Worm (Caenorhabditis elegans) whole organism, L1 larva: ENCODE data around the gene elt-4.

Experiments used
- C04F5.9 ChIP-seq: sonication (generic microtip); optimal IDR thresholded peaks from 2 replicates; lab custom pipeline; 2016; ENCODE audit warnings: missing genetic modification characterization, missing compliant biosample characterization
- C16A3.4 ChIP-seq: fragments of 150-350 bp; optimal IDR thresholded peaks from 2 replicates; lab custom pipeline; 2014; ENCODE audit warnings: missing biosample characterization, missing genetic modification characterization
- F16B12.6 ChIP-seq: fragments of 150-350 bp; optimal IDR thresholded peaks from 2 replicates; lab custom pipeline; 2014; ENCODE audit warnings: missing biosample characterization, missing genetic modification characterization
- Y116A8C.19 ChIP-seq: sonication (generic microtip); optimal IDR thresholded peaks from 2 replicates; lab custom pipeline; 2016; ENCODE audit warnings: missing compliant biosample characterization, missing genetic modification characterization, borderline replicate concordance
- aha-1 ChIP-seq: fragments of 150-350 bp; optimal IDR thresholded peaks from 2 replicates; lab custom pipeline; 2014; ENCODE audit warnings: missing biosample characterization, missing genetic modification characterization
- alr-1 ChIP-seq: fragments of 200-800 bp; sonication (Bioruptor generic); optimal IDR thresholded peaks from 2 replicates; lab custom pipeline; 2018; ENCODE audit warnings: borderline replicate concordance, mild to moderate bottlenecking, missing genetic modification characterization, missing compliant biosample characterization
- aly-2 ChIP-seq: fragments of 150-350 bp; optimal IDR thresholded peaks from 2 replicates; lab custom pipeline; 2014; ENCODE audit warnings: missing biosample characterization, missing genetic modification characterization
- blmp-1 ChIP-seq: fragments of 150-350 bp; optimal IDR thresholded peaks from 2 replicates; lab custom pipeline; 2014; ENCODE audit warnings: missing biosample characterization, missing genetic modification characterization
- ceh-88 ChIP-seq: fragments of 200-800 bp; sonication (Bioruptor generic); IDR thresholded peaks from 2 replicates; pipeline ENCODE4 v1.3.6; 2022; ENCODE audit warnings: missing genetic modification characterization, missing compliant biosample characterization
- dpl-1 ChIP-seq, 3 experiments: fragments of 150-350 bp in 2 of 3; sonication (generic microtip) in 1 of 3; optimal IDR thresholded peaks; 2 replicates each; lab custom pipeline; 2014 to 2017; ENCODE audit warnings: missing biosample characterization in 3 of 3, missing genetic modification characterization in 3 of 3, missing genetic modification reagents in 3 of 3
- dsc-1 ChIP-seq: sonication (generic microtip); optimal IDR thresholded peaks from 2 replicates; lab custom pipeline; 2016; ENCODE audit warnings: mild to moderate bottlenecking, missing genetic modification characterization, missing compliant biosample characterization
- efl-1 ChIP-seq, 4 experiments: fragments of 150-350 bp; optimal IDR thresholded peaks in 3 of 4; peaks in 1 of 4; 1 replicate in 1 of 4; 2 replicates in 3 of 4; lab custom pipeline; 2014; ENCODE audit warnings: missing biosample characterization in 2 of 4, missing genetic modification characterization in 2 of 4, missing genetic modification reagents in 2 of 4
- efl-3 ChIP-seq: fragments of 200-800 bp; sonication (Bioruptor generic); optimal IDR thresholded peaks from 2 replicates; lab custom pipeline; 2018; ENCODE audit warnings: mild to moderate bottlenecking, missing genetic modification characterization, missing compliant biosample characterization
- egl-13 ChIP-seq: sonication (generic microtip); optimal IDR thresholded peaks from 2 replicates; lab custom pipeline; 2016; ENCODE audit warnings: missing genotype, missing genetic modification reagents, missing genetic modification characterization, missing compliant biosample characterization
- elt-2 ChIP-seq: sonication (generic microtip); optimal IDR thresholded peaks from 2 replicates; lab custom pipeline; 2016; ENCODE audit warnings: missing genetic modification characterization, mild to moderate bottlenecking, inconsistent platforms, missing compliant biosample characterization, missing genetic modification reagents
- elt-3 ChIP-seq, 6 experiments: fragments of 150-350 bp in 1 of 6; sonication (generic microtip); optimal IDR thresholded peaks; 2 replicates each; lab custom pipeline; 2017 to 2018; ENCODE audit warnings: missing biosample characterization in 6 of 6, missing genetic modification characterization in 6 of 6, inconsistent platforms in 1 of 6
- ets-5 ChIP-seq: fragments of 200-800 bp; sonication (Bioruptor generic); IDR thresholded peaks from 2 replicates; pipeline ENCODE4 v1.3.6; 2022; ENCODE audit warnings: missing genetic modification characterization, missing compliant biosample characterization
- fkh-10 ChIP-seq: sonication (generic microtip); optimal IDR thresholded peaks from 2 replicates; lab custom pipeline; 2017; ENCODE audit warnings: missing biosample characterization, missing genetic modification reagents, missing genetic modification characterization
- grh-1 ChIP-seq: fragments of 200-800 bp; sonication (Bioruptor generic); IDR thresholded peaks from 2 replicates; pipeline ENCODE4 v1.3.6; 2022; ENCODE audit warnings: missing genetic modification reagents, missing genetic modification characterization, missing compliant biosample characterization
- irx-1 ChIP-seq: sonication (generic microtip); optimal IDR thresholded peaks from 2 replicates; lab custom pipeline; 2016; ENCODE audit warnings: missing genetic modification characterization, missing compliant biosample characterization
- isw-1 ChIP-seq: fragments of 200-800 bp; sonication (Bioruptor generic); IDR thresholded peaks from 2 replicates; pipeline ENCODE4 v1.3.6; 2022; ENCODE audit warnings: missing genetic modification characterization, missing compliant biosample characterization
- jun-1 ChIP-seq: fragments of 150-350 bp; optimal IDR thresholded peaks from 2 replicates; lab custom pipeline; 2014; ENCODE audit warnings: missing biosample characterization, missing genetic modification reagents, missing genetic modification characterization
- lin-13 ChIP-seq: fragments of 150-350 bp; optimal IDR thresholded peaks from 2 replicates; lab custom pipeline; 2014; ENCODE audit warnings: missing biosample characterization, missing genetic modification reagents, missing genetic modification characterization
- lin-14 ChIP-seq: fragments of 200-800 bp; sonication (Bioruptor generic); optimal IDR thresholded peaks from 2 replicates; lab custom pipeline; 2018; ENCODE audit warnings: mild to moderate bottlenecking, missing genetic modification characterization, moderate library complexity, missing compliant biosample characterization
- lin-35 ChIP-seq, 2 experiments: fragments of 150-350 bp; optimal IDR thresholded peaks; 2 replicates each; lab custom pipeline; 2014; ENCODE audit warnings: missing biosample characterization in 2 of 2, missing genetic modification characterization in 2 of 2, missing genetic modification reagents in 2 of 2
- lir-3 ChIP-seq: sonication (generic microtip); optimal IDR thresholded peaks from 2 replicates; lab custom pipeline; 2016; ENCODE audit warnings: mild to moderate bottlenecking, missing genetic modification characterization, moderate library complexity, missing compliant biosample characterization; ENCODE audit not compliant: poor library complexity
- mab-9 ChIP-seq: fragments of 200-800 bp; sonication (Bioruptor generic); IDR thresholded peaks from 2 replicates; pipeline ENCODE4 v1.3.6; 2022; ENCODE audit warnings: missing genetic modification reagents, missing genetic modification characterization, missing compliant biosample characterization
- mef-2 ChIP-seq: fragments of 150-350 bp; optimal IDR thresholded peaks from 2 replicates; lab custom pipeline; 2014; ENCODE audit warnings: missing biosample characterization, missing genetic modification characterization
- nhr-12 ChIP-seq: sonication (generic microtip); optimal IDR thresholded peaks from 2 replicates; lab custom pipeline; 2017; ENCODE audit warnings: missing biosample characterization, missing genetic modification characterization
- nhr-19 ChIP-seq: fragments of 200-800 bp; sonication (Bioruptor generic); conservative IDR thresholded peaks from 2 replicates; pipeline ENCODE4 v1.3.6; 2022; ENCODE audit warnings: missing genetic modification characterization, missing compliant biosample characterization
- nhr-20 ChIP-seq: sonication (generic microtip); optimal IDR thresholded peaks from 2 replicates; lab custom pipeline; 2016; ENCODE audit warnings: mild to moderate bottlenecking, missing genetic modification characterization, missing compliant biosample characterization
- nhr-237 ChIP-seq: fragments of 150-350 bp; optimal IDR thresholded peaks from 2 replicates; lab custom pipeline; 2014; ENCODE audit warnings: missing biosample characterization, missing genetic modification characterization
- nhr-71 ChIP-seq: sonication (generic microtip); optimal IDR thresholded peaks from 2 replicates; lab custom pipeline; 2016; ENCODE audit warnings: mild to moderate bottlenecking, missing genetic modification characterization, moderate library complexity, missing compliant biosample characterization
- nhr-84 ChIP-seq: sonication (generic microtip); optimal IDR thresholded peaks from 2 replicates; lab custom pipeline; 2017; ENCODE audit warnings: missing biosample characterization, missing genetic modification characterization
- nhr-85 ChIP-seq: sonication (generic microtip); peaks from one replicate; lab custom pipeline; 2016; ENCODE audit warnings: missing genetic modification characterization, inconsistent platforms, missing compliant biosample characterization
- pag-3 ChIP-seq: sonication (generic microtip); optimal IDR thresholded peaks from 2 replicates; lab custom pipeline; 2017; ENCODE audit warnings: missing genetic modification characterization, mild to moderate bottlenecking, missing compliant biosample characterization, antibody characterized with exemption, borderline replicate concordance; ENCODE audit not compliant: insufficient read depth
- pqm-1 ChIP-seq: sonication (generic microtip); optimal IDR thresholded peaks from 3 replicates; lab custom pipeline; 2017; ENCODE audit warnings: missing biosample characterization, missing genetic modification characterization
- rnt-1 ChIP-seq: sonication (generic microtip); optimal IDR thresholded peaks from 2 replicates; lab custom pipeline; 2016; ENCODE audit warnings: mild to moderate bottlenecking, missing genetic modification characterization, moderate library complexity, missing compliant biosample characterization
- skn-1 ChIP-seq: fragments of 150-350 bp; optimal IDR thresholded peaks from 2 replicates; lab custom pipeline; 2014; ENCODE audit warnings: missing biosample characterization, missing genetic modification characterization
- snpc-4 ChIP-seq: fragments of 150-350 bp; optimal IDR thresholded peaks from 2 replicates; lab custom pipeline; 2014; ENCODE audit warnings: missing biosample characterization, missing genetic modification characterization
- snu-23 ChIP-seq: sonication (generic microtip); optimal IDR thresholded peaks from 2 replicates; lab custom pipeline; 2016; ENCODE audit warnings: missing genetic modification characterization, missing compliant biosample characterization
- tbx-2 ChIP-seq: sonication (generic microtip); optimal IDR thresholded peaks from 2 replicates; lab custom pipeline; 2016; ENCODE audit warnings: missing genetic modification characterization, missing compliant biosample characterization
- tlp-1 ChIP-seq: fragments of 150-350 bp; optimal IDR thresholded peaks from 2 replicates; lab custom pipeline; 2014; ENCODE audit warnings: missing biosample characterization, missing genetic modification characterization
- unc-130 ChIP-seq: fragments of 150-350 bp; optimal IDR thresholded peaks from 2 replicates; lab custom pipeline; 2017; ENCODE audit warnings: missing biosample characterization, missing genetic modification characterization, inconsistent platforms
- unc-30 ChIP-seq: sonication (generic microtip); optimal IDR thresholded peaks from 2 replicates; lab custom pipeline; 2017; ENCODE audit warnings: missing biosample characterization, missing genetic modification characterization
- unc-62 ChIP-seq: fragments of 150-350 bp; optimal IDR thresholded peaks from 2 replicates; lab custom pipeline; 2014; ENCODE audit warnings: missing biosample characterization, missing genetic modification reagents, missing genetic modification characterization
- unc-86 ChIP-seq: sonication (generic microtip); optimal IDR thresholded peaks from 2 replicates; lab custom pipeline; 2016; ENCODE audit warnings: missing genetic modification characterization, missing compliant biosample characterization
- unc-98 ChIP-seq: fragments of 200-800 bp; sonication (Bioruptor generic); IDR thresholded peaks from 2 replicates; pipeline ENCODE4 v1.3.6; 2022; ENCODE audit warnings: missing genetic modification characterization, missing compliant biosample characterization
- xbp-1 ChIP-seq: sonication (generic microtip); optimal IDR thresholded peaks from 2 replicates; lab custom pipeline; 2016; ENCODE audit warnings: missing genetic modification characterization, missing compliant biosample characterization
- zag-1 ChIP-seq: fragments of 150-350 bp; optimal IDR thresholded peaks from 2 replicates; lab custom pipeline; 2014; ENCODE audit warnings: missing biosample characterization, missing genetic modification characterization
- zip-4 ChIP-seq: fragments of 200-800 bp; sonication (Bioruptor generic); optimal IDR thresholded peaks from 2 replicates; lab custom pipeline; 2018; ENCODE audit warnings: mild to moderate bottlenecking, missing genetic modification characterization, moderate library complexity, missing compliant biosample characterization
- ztf-11 ChIP-seq, 2 experiments: sonication (generic microtip); optimal IDR thresholded peaks; 2 replicates each; lab custom pipeline; 2016 to 2017; ENCODE audit warnings: missing genetic modification characterization in 2 of 2, missing biosample characterization in 1 of 2, missing compliant biosample characterization in 1 of 2
- ztf-4 ChIP-seq: fragments of 150-350 bp; optimal IDR thresholded peaks from 2 replicates; lab custom pipeline; 2014; ENCODE audit warnings: missing biosample characterization, missing genetic modification characterization

The elt-4 gene

DNA sequence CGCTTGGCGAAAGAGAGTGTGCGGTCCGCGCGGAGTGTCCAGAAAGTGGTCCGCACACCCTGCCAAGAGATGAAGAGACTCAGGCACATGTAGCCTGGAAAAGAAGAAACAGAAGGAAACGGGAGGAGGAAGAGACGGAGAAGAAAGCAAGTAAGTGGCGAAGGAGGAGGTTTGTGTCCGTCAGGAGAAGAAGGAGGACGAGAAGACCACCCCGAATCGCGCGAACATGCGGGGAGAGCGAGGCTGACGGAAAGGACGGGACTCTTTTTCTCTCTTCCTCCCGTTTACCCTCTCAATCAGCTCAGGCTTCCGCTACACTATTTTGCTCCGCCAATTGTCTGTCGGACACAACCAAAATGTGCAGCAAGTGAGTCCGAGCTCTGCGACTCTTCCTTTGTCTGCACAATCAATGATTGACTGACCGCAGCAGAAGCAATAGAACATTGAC, 39.8 kb upstream of the elt-4 start (continued):
- TF ChIP-seq lin-13 (no peak), tbx-2 (tag; lab: Kevin White, UChicago) (peak; percentile 73), F16B12.6 (tag; lab: Kevin White, UChicago) (no peak), mab-9 (GFP tag; lab: Robert Waterston, UW) (peak; percentile 55), pqm-1 (no peak), fkh-10 (GFP tag; lab: Kevin White, UChicago) (peak; percentile 98), lin-14 (GFP tag; lab: Kevin White, UChicago) (peak; percentile 97), efl-1 (optimal IDR thresholded peaks at IDR 0.05; lab: Kevin White, UChicago) (peak; percentile 28 to 52), efl-1 (GFP tag; optimal IDR thresholded peaks at IDR 0.05 in 1 of 2; lab: Kevin White, UChicago) (peak in 1 of 2 experiments; percentile 60), unc-130 (peak; percentile 47), jun-1 (peak; percentile 45), dsc-1 (peak; percentile 56), rnt-1 (tag; lab: Kevin White, UChicago) (peak; percentile 39), blmp-1 (tag; lab: Kevin White, UChicago) (peak; percentile 61), efl-3 (no peak), pag-3 (no peak), lin-35 (GFP tag; optimal IDR thresholded peaks at IDR 0.05; lab: Kevin White, UChicago) (peak in 1 of 2 experiments; percentile 60), elt-2 (no peak), skn-1 (tag; lab: Kevin White, UChicago) (peak; percentile 23), ztf-11 (tag; optimal IDR thresholded peaks at IDR 0.05; lab: Kevin White, UChicago) (no peak), nhr-19 (GFP tag; lab: Robert Waterston, UW) (peak; percentile 58), nhr-84 (no peak), unc-30 (tag; lab: Kevin White, UChicago) (no peak), lir-3 (tag; lab: Kevin White, UChicago) (peak; percentile 89), unc-98 (no peak), ets-5 (no peak), grh-1 (GFP tag; lab: Robert Waterston, UW) (no peak), zag-1 (tag; lab: Kevin White, UChicago) (no peak), zip-4 (GFP tag; lab: Kevin White, UChicago) (no peak), C16A3.4 (tag; lab: Kevin White, UChicago) (peak; percentile 51), mef-2 (tag; lab: Kevin White, UChicago) (no peak), nhr-71 (peak; percentile 82), isw-1 (GFP tag; lab: Robert Waterston, UW) (peak; percentile 64), tlp-1 (no peak), aly-2 (tag; lab: Kevin White, UChicago) (no peak), dpl-1 (GFP tag; optimal IDR thresholded peaks at IDR 0.05; lab: Kevin White, UChicago) (no peak), nhr-237 (no peak), C04F5.9 (tag; lab: Kevin White, UChicago) (no peak), nhr-20 (tag; lab: Kevin White, UChicago) (peak; percentile 32), irx-1 (tag; lab: Kevin White, UChicago) (peak; percentile 47), unc-86 (tag; lab: Kevin White, UChicago) (peak; percentile 85), aha-1 (tag; lab: Kevin White, UChicago) (no peak), ceh-88 (no peak), snu-23 (GFP tag; lab: Kevin White, UChicago) (peak; percentile 63), nhr-12 (peak; percentile 15), xbp-1 (peak; percentile 53), nhr-85 (tag; lab: Kevin White, UChicago) (no peak), elt-3 (tag; optimal IDR thresholded peaks at IDR 0.05; lab: Kevin White, UChicago) (no peak), unc-62 (no peak), Y116A8C.19 (no peak), alr-1 (no peak), ztf-4 (tag; lab: Kevin White, UChicago) (peak; percentile 35), egl-13 (tag; lab: Kevin White, UChicago) (peak; percentile 3), snpc-4 (no peak)
